Worm (Caenorhabditis elegans) whole organism, early embryonic: ENCODE data around the gene sri-47.

Source experiments
- sea-1 ChIP-seq: fragments of 200-800 bp; sonication (Bioruptor generic); conservative IDR thresholded peaks from 2 replicates; pipeline ENCODE4 v1.3.6; 2022; ENCODE audit warnings: missing genetic modification characterization, missing compliant biosample characterization
- tbx-37 ChIP-seq: fragments of 200-800 bp; sonication (Bioruptor generic); conservative IDR thresholded peaks from 2 replicates; pipeline ENCODE4 v1.3.6; 2022; ENCODE audit warnings: missing genetic modification reagents, missing genetic modification characterization, missing compliant biosample characterization

DNA sequence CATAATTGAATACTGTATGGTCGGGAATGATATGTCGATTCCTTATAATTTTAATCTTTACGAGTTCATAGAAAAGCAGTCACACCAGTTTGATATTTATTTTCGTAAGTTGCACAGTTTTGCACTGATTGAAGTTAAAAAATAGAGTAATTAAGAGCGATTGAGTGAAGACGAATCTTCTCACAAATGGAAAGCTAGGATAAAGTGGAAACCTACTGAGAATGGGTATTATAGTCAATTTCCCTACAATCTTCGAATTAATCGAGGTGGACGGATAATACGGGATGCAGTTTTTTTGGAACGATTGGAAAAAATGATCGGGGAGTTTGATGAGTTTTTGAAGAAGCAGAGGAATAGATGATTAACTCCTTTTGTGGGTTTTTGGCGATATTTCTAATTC lies 15.7 kb upstream of the sri-47 start, which contains the start of gene F22E5.23:
- TF ChIP-seq tbx-37 (no peak), sea-1 (GFP tag; lab: Robert Waterston, UW) (no peak)
